Worm (Caenorhabditis elegans): ENCODE results near the gene tald-1.

DNA sequence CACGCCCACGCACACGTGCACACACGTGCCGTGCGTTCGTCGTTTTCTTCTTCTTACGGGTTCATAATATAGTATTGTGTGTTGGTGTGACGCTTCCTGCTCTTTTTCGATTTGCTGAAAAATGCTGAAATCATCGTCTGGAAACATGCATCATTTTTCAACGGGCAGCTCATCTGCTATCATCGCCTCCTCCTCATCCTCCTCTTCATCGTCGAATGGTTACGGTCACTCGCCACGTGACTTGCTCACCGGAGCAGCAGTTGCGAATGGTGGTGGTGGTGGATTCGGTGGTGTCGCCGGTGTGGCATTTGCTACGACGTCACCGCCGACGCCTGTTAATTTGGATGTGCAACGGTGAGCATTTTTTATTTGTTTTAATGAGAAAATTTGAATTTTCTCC is 22.3 kb downstream of the tald-1 start:
- TF ChIP-seq flt-1 (GFP tag; IDR thresholded peaks at IDR 0.05) = no peak
- no peak for TF ChIP-seq cog-1 (tag; optimal IDR thresholded peaks at IDR 0.05)
- no peak for TF ChIP-seq ref-1 (GFP tag; conservative IDR thresholded peaks at IDR 0.05)
- no peak for TF ChIP-seq klf-2 (GFP tag; conservative IDR thresholded peaks at IDR 0.05)
- no peak for TF ChIP-seq tab-1 (GFP tag; IDR thresholded peaks at IDR 0.05)
- no peak for TF ChIP-seq ztf-29 (GFP tag; IDR thresholded peaks at IDR 0.05)
- TF ChIP-seq med-1 (GFP tag; optimal IDR thresholded peaks at IDR 0.05; ENCODE audit: insufficient read depth) = no peak
- no peak for TF ChIP-seq ztf-23 (GFP tag; IDR thresholded peaks at IDR 0.05)
- no peak for TF ChIP-seq T22C8.4 (GFP tag; IDR thresholded peaks at IDR 0.05)

Data from whole organism, midembryonic.